Fruit fly (Drosophila melanogaster) Kc167 (cell line): ENCODE results near the gene Crys.
"Not testable (repeated sequence)": the region's sequence is repeated elsewhere in the genome, so short reads cannot be mapped to it uniquely, and the experiment has no call there.

Experiments
- Myc ChIP-seq: fragments of >200 bp; optimal IDR thresholded peaks from 2 replicates; lab custom pipeline; 2017; ENCODE audit warnings: missing external identifiers
- Sin3A ChIP-seq: fragments of >200 bp; optimal IDR thresholded peaks from 2 replicates; lab custom pipeline; 2018; ENCODE audit warnings: missing external identifiers

DNA sequence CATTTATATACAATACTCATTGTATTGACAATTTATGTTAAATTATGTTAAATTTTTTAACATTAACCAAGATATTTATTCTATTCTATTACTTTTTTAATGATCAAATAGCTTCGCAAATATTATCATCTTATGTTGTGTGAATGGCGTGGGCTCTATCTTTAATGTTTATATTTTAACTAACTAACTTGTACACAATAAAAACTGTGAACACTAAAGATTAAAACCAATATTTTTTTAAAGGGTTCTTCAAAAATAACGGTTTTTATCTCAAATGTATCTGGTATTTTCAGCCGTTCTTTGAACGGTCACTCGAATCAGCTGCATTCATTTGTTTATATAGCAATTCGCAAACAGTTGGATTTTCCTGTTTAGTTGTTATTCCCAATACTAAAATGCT lies 52.6 kb downstream of the Crys start, which contains the start of gene Ada1-1:
- TF ChIP-seq Myc, Sin3A (lab: Kevin White, UChicago): not testable (repeated sequence)
